Fruit fly (Drosophila melanogaster): Measurements from ENCODE around the gene CG7296.

Gene CG7296

DNA sequence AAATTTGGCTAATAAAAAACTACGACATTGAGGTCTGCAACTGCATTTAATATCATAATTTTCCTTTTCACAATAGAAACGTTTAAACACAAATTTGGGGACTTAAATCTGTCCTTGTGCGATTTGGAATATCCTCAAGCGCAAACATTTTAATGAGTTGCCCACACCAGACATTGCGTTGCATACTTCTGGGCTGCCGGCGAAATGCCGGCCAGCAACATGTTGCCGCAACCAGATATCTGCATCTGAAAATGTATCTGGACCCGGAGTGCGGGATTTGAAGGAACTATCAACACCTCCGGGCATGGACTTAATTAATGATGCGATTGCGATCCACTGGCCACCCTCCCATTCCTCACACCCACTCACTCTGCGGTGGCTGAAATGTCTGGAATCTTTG is 32.3 kb downstream of the CG7296 start:
- TF ChIP-seq Rel (GFP tag; optimal IDR thresholded peaks at IDR 0.05) (no peak), Rel (tag; optimal IDR thresholded peaks at IDR 0.05) (no peak), tai (GFP tag; optimal IDR thresholded peaks at IDR 0.05) (no peak), GATAd (GFP tag; optimal IDR thresholded peaks at IDR 0.05) (no peak), Vsx2 (GFP tag; optimal IDR thresholded peaks at IDR 0.05; ENCODE audit: partially characterized antibody) (no peak), woc (GFP tag; optimal IDR thresholded peaks at IDR 0.05) (no peak), brk (GFP tag; optimal IDR thresholded peaks at IDR 0.05) (no peak), Myc (optimal IDR thresholded peaks at IDR 0.05) (no peak), usp (GFP tag; optimal IDR thresholded peaks at IDR 0.05) (no peak), br (GFP tag; optimal IDR thresholded peaks at IDR 0.05) (no peak), CG32264 (GFP tag; optimal IDR thresholded peaks at IDR 0.05) (no peak)

DNA sequence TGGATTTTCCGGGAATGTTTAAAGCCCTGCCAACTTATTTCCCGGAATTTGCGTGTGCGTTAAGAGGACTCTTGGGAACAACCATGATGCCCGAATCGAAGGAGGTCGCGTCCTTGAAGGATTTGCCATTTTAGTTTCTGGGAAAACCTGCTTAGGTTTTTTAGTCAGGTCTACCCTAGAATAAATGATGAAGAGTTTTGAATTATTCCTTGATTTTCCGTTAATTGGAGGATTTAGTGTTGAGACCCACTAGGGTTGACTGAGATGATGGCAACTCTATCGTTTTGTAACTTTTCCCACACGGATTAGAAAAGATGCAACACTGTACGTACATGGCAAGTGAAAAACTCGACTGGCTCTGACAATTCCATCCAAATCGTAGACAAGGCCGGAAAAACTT is 35.6 kb downstream of the CG7296 start, which contains the start of gene dbf:
Gene dbf, plus strand, starts transcription at position 301 of the 400 bp plus-strand sequence.
- TF ChIP-seq dsf (GFP tag; optimal IDR thresholded peaks at IDR 0.05; ENCODE audit: borderline replicate concordance) (no peak), Hr83 (GFP tag; optimal IDR thresholded peaks at IDR 0.05; ENCODE audit: poor library complexity, severe bottlenecking) (no peak), OdsH (GFP tag; optimal IDR thresholded peaks at IDR 0.05) (no peak), h (GFP tag; optimal IDR thresholded peaks at IDR 0.05) (no peak)

DNA sequence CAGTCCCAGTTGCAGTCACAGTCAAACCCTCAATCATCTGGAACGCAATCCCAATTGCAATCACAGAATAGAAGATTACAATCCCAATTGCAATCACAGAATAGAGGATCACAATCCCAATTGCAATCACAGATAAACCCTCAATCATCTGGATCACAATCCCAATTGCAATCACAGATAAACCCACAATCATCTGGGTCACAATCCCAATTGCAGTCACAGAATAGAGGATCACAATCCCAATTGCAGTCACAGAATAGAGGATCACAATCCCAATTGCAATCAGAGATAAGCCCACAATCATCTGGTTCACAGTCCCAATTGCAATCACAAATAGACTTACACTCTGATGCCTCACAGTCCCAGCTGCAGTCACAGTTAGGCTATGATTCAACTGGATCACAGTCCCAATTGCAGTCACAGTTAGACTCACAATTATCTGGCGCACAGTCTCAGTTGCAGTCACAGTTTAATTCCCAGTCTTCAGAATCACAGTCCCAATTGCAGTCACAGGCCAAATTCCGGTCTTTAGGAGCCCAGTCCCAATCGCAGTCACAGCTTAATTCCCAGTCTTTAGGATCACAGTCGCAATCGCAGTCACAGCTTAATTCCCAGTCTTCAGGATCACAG is 39.0 kb downstream of the CG7296 start:
- TF ChIP-seq tai (GFP tag; optimal IDR thresholded peaks at IDR 0.05): no peak
- TF ChIP-seq Mio (GFP tag; optimal IDR thresholded peaks at IDR 0.05): no peak
- TF ChIP-seq lola (GFP tag; optimal IDR thresholded peaks at IDR 0.05): no peak
- TF ChIP-seq Jra (GFP tag; optimal IDR thresholded peaks at IDR 0.05): no peak
- TF ChIP-seq CG32264 (GFP tag; optimal IDR thresholded peaks at IDR 0.05): no peak
- TF ChIP-seq sv (GFP tag; optimal IDR thresholded peaks at IDR 0.05): no peak
- TF ChIP-seq Vsx2 (GFP tag; optimal IDR thresholded peaks at IDR 0.05; ENCODE audit: partially characterized antibody): no peak
- no peak for TF ChIP-seq dl (GFP tag; optimal IDR thresholded peaks at IDR 0.05; ENCODE audit: insufficient read depth in 1 of 2, partially characterized antibody in 2 of 2)
- TF ChIP-seq sage (GFP tag; optimal IDR thresholded peaks at IDR 0.05): no peak
- TF ChIP-seq woc (GFP tag; optimal IDR thresholded peaks at IDR 0.05): no peak
- no peak for TF ChIP-seq psq (GFP tag; optimal IDR thresholded peaks at IDR 0.05)
- TF ChIP-seq rgr (GFP tag; optimal IDR thresholded peaks at IDR 0.05): no peak
- no peak for TF ChIP-seq dmrt93B (GFP tag; optimal IDR thresholded peaks at IDR 0.05)

DNA sequence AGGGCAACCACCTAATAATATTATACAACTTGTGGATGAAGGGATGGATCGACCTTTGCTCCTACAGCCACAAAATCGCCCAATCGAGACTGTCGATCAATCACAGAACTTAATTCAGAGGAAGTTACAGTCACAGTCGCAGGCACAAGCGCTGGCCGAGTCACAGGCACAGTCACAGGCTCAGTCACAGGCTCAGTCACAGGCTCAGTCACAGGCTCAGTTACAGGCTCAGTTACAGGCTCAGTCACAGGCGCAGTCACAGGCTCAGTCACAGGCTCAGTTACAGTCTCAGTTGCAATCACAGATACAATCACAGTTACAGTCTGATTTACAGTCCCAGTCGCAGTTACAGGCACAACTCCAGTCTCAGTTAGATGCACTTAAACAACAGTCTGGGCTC is 40.1 kb downstream of the CG7296 start:
- TF ChIP-seq ey (GFP tag; optimal IDR thresholded peaks at IDR 0.05) (no peak), Mio (GFP tag; optimal IDR thresholded peaks at IDR 0.05) (no peak), dmrt93B (GFP tag; optimal IDR thresholded peaks at IDR 0.05) (no peak), lola (GFP tag; optimal IDR thresholded peaks at IDR 0.05) (no peak), Jra (GFP tag; optimal IDR thresholded peaks at IDR 0.05) (no peak), Abd-B (GFP tag; optimal IDR thresholded peaks at IDR 0.05) (no peak), dl (GFP tag; optimal IDR thresholded peaks at IDR 0.05; ENCODE audit: insufficient read depth in 1 of 2, partially characterized antibody in 2 of 2) (no peak), Hnf4 (GFP tag; optimal IDR thresholded peaks at IDR 0.05) (no peak), Dfd (GFP tag; optimal IDR thresholded peaks at IDR 0.05) (no peak)

DNA sequence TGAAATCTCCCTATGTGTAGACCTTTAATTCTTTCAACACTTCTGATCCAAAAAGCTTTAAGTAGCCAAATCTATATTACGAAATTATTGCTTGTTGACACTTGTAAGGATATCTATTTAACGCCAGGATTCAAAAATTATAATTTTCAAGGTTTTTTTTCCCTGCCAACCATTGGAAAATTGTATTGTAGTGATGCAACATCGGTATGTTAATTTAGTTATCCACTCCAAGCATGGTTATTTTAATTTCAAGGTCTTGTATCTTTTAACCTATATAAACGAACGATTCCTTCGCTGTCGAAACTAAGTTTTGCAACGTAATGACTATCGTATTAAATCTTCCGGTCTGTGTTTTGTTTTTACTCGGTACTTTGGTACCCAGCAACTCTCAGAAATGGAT is 40.8 kb downstream of the CG7296 start, which contains the start of gene CG17097:
Gene CG17097, plus strand, starts transcription at position 301 of the 400 bp plus-strand sequence.
- TF ChIP-seq dl (GFP tag; optimal IDR thresholded peaks at IDR 0.05; ENCODE audit: insufficient read depth in 1 of 2, partially characterized antibody in 2 of 2) (no peak), pan (optimal IDR thresholded peaks at IDR 0.05) (no peak), Mio (GFP tag; optimal IDR thresholded peaks at IDR 0.05) (no peak), sv (GFP tag; optimal IDR thresholded peaks at IDR 0.05) (no peak), lola (GFP tag; optimal IDR thresholded peaks at IDR 0.05) (no peak), Sp1 (GFP tag; optimal IDR thresholded peaks at IDR 0.05) (no peak), OdsH (GFP tag; optimal IDR thresholded peaks at IDR 0.05) (no peak), Hr78 (GFP tag; optimal IDR thresholded peaks at IDR 0.05) (no peak), CG32264 (GFP tag; optimal IDR thresholded peaks at IDR 0.05) (no peak), Myc (optimal IDR thresholded peaks at IDR 0.05) (no peak)
